Fruit fly (Drosophila melanogaster) whole organism, adult: ENCODE measurements around the gene Dif.

Source experiments
- CG11617 ChIP-seq: fragments of 200-800 bp; sonication (Bioruptor generic); optimal IDR thresholded peaks from 2 replicates; lab custom pipeline; 2017; ENCODE audit warnings: mild to moderate bottlenecking, missing biosample characterization, missing genetic modification reagents, missing genetic modification characterization
- CG1620 ChIP-seq: fragments of 200-800 bp; sonication (Bioruptor generic); optimal IDR thresholded peaks from 2 replicates; lab custom pipeline; 2016; ENCODE audit warnings: missing biosample characterization, missing genetic modification characterization

DNA sequence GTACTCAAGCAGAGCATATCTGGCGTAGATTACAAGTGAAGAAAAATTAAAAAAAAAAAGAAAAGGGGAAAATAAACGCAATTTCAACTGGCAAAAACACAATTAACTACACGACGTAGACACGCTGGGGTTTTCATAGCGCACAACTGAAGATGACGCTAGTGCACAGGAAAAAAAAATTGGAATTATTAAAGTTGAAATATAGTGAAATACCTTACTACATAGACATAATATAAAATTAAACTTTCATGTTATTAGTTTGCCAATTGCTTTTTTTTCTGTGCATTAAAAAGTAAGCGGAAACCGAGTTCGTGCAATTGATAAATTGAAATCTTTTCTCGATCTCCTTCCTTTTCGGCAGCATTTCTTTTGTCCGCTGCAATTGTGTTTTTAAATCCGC, 35.6 kb downstream of the Dif start:
- TF ChIP-seq CG11617 (GFP tag; lab: Kevin White, UChicago): no peak
- no peak for TF ChIP-seq CG1620 (GFP tag; lab: Kevin White, UChicago)
